Fruit fly (Drosophila melanogaster): ENCODE measurements around the gene CG10098.
A peak's percentile ranks its signal among the peaks of the same experiment; 100 is the strongest.

Gene CG10098

DNA sequence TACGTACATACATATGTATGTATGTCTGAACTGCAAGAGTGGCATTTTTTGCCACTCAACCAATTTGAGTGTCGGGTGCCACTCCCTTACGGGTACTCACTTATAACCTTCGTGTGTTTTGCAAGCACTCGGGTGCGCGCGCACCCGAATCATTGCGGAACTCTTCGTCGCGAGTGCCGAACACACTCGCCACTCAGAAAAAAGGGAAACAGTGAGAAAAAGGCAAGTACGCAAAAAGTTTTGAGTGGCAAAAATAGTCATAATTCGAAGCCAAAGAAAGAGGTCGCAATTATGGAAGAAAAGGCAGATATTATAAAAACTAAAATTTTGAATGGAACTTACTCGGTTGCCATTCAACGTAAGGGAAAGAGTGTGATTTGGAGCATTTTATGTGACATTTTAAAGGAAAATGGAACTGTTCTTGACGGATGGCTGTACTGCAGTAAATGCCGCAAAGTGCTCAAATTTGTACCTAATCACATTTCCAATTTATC is 34.0 kb upstream of the CG10098 start (continued):
- TF ChIP-seq H15 (GFP tag; IDR thresholded peaks at IDR 0.05): no peak
- no peak for TF ChIP-seq Hsf (GFP tag; optimal IDR thresholded peaks at IDR 0.05)
- TF ChIP-seq caup (GFP tag; optimal IDR thresholded peaks at IDR 0.05; ENCODE audit: severe bottlenecking): no peak
- no peak for TF ChIP-seq stc (GFP tag; IDR thresholded peaks at IDR 0.05)
- TF ChIP-seq Dfd (GFP tag; optimal IDR thresholded peaks at IDR 0.05): no peak
- TF ChIP-seq Neu2 (GFP tag; optimal IDR thresholded peaks at IDR 0.05; ENCODE audit: borderline replicate concordance): no peak
- no peak for TF ChIP-seq en (GFP tag; optimal IDR thresholded peaks at IDR 0.05)
- no peak for TF ChIP-seq lab (GFP tag; optimal IDR thresholded peaks at IDR 0.05)
- TF ChIP-seq danr (GFP tag; IDR thresholded peaks at IDR 0.05): no peak
- TF ChIP-seq Usf (GFP tag; optimal IDR thresholded peaks at IDR 0.05): no peak
- no peak for TF ChIP-seq Doc3 (GFP tag; IDR thresholded peaks at IDR 0.05; ENCODE audit: partially characterized antibody)
- 0 out of 4 replicates have a peak, but pooled peaks have one; percentile 83 for TF ChIP-seq chinmo (GFP tag; IDR thresholded peaks at IDR 0.05; ENCODE audit: partially characterized antibody)
- TF ChIP-seq HmgZ (tag; optimal IDR thresholded peaks at IDR 0.05): no peak
- no peak for TF ChIP-seq zfh2 (GFP tag; optimal IDR thresholded peaks at IDR 0.05)
- TF ChIP-seq GATAe (GFP tag; conservative IDR thresholded peaks at IDR 0.05): no peak
- TF ChIP-seq fd96Cb (tag; optimal IDR thresholded peaks at IDR 0.05): no peak
- no peak for TF ChIP-seq zen2 (GFP tag; IDR thresholded peaks at IDR 0.05; ENCODE audit: partially characterized antibody)
- 0 out of 3 replicates have a peak, but pooled peaks have one; percentile 7 for TF ChIP-seq dysf (GFP tag; IDR thresholded peaks at IDR 0.05)
- no peak for TF ChIP-seq wek (GFP tag; optimal IDR thresholded peaks at IDR 0.05)
- no peak for TF ChIP-seq nerfin-2 (GFP tag; IDR thresholded peaks at IDR 0.05; ENCODE audit: partially characterized antibody)
- TF ChIP-seq luna (GFP tag; optimal IDR thresholded peaks at IDR 0.05): no peak
- TF ChIP-seq CG15073 (GFP tag; optimal IDR thresholded peaks at IDR 0.05): no peak
- TF ChIP-seq pzg (GFP tag; optimal IDR thresholded peaks at IDR 0.05): no peak
- TF ChIP-seq jumu (GFP tag; optimal IDR thresholded peaks at IDR 0.05): no peak
- TF ChIP-seq gsb (GFP tag; IDR thresholded peaks at IDR 0.05): no peak
- TF ChIP-seq fd64A (GFP tag; optimal IDR thresholded peaks at IDR 0.05): no peak
- no peak for TF ChIP-seq lola (GFP tag; optimal IDR thresholded peaks at IDR 0.05)
- peak; percentile 69 for TF ChIP-seq ftz-f1 (GFP tag; optimal IDR thresholded peaks at IDR 0.05)
- TF ChIP-seq CG10543 (GFP tag; optimal IDR thresholded peaks at IDR 0.05): peak; percentile 3
- TF ChIP-seq CG6254 (GFP tag; optimal IDR thresholded peaks at IDR 0.05): no peak
- TF ChIP-seq CG32532 (GFP tag; IDR thresholded peaks at IDR 0.05): no peak
- no peak for TF ChIP-seq PHDP (tag; optimal IDR thresholded peaks at IDR 0.05)
- TF ChIP-seq corto (GFP tag; optimal IDR thresholded peaks at IDR 0.05): no peak
- 0 out of 2 replicates have a peak, but pooled peaks have one; percentile 5 for TF ChIP-seq seq (GFP tag; IDR thresholded peaks at IDR 0.05)

DNA sequence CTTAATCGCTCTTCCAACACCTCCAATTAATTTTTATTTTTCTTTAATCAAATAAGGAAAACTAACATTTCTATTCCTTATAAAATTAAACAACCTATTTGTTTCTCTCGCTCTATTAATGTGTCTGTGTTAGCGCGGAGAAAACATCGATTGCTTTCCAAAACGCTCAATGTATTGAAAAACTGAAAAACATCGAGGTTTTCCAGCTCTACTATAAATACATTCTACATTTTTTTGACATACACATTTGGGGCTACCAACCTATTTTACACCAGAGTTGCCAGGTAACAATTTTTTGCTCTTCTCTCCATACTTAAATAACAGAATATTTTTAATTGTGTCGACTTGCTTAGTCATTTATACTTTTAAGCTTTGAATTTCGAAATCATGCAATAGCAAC is 32.4 kb upstream of the CG10098 start:
- TF ChIP-seq D19A (tag; optimal IDR thresholded peaks at IDR 0.05) (peak; percentile 47), twi (tag; optimal IDR thresholded peaks at IDR 0.05) (peak; percentile 2), CG9817 (tag; optimal IDR thresholded peaks at IDR 0.05) (peak; percentile 22), CG3995 (GFP tag; optimal IDR thresholded peaks at IDR 0.05) (peak; percentile 2), Chrac-16 (GFP tag; optimal IDR thresholded peaks at IDR 0.05) (peak; percentile 18), CG15479 (GFP tag; optimal IDR thresholded peaks at IDR 0.05) (no peak), CG13775 (GFP tag; optimal IDR thresholded peaks at IDR 0.05) (peak; percentile 3), CG2116 (GFP tag; optimal IDR thresholded peaks at IDR 0.05) (peak; percentile 72), Ada2b (GFP tag; IDR thresholded peaks at IDR 0.05) (no peak), amos (GFP tag; IDR thresholded peaks at IDR 0.05; ENCODE audit: partially characterized antibody) (peak; percentile 81), NfI (GFP tag; optimal IDR thresholded peaks at IDR 0.05) (peak; percentile 10), CG2712 (tag; optimal IDR thresholded peaks at IDR 0.05) (peak; percentile 37), pita (GFP tag; optimal IDR thresholded peaks at IDR 0.05) (peak; percentile 10), YL-1 (GFP tag; optimal IDR thresholded peaks at IDR 0.05) (peak; percentile 56), CG1603 (tag; optimal IDR thresholded peaks at IDR 0.05) (peak; percentile 70), CG10462 (GFP tag; optimal IDR thresholded peaks at IDR 0.05) (peak; percentile 23), CG1832 (GFP tag; optimal IDR thresholded peaks at IDR 0.05) (no peak)
